Worm (Caenorhabditis elegans): ENCODE data around the gene cdr-1.

The cdr-1 gene

ce11 chrV:15957098-15957497 lies 36.0 kb downstream of the cdr-1 start, which contains the start of gene F36G9.3:
TSS of gene F36G9.3 (plus strand) at chrV:15957398.
- TF ChIP-seq ceh-48 (tag; optimal IDR thresholded peaks at IDR 0.05): no peak
- TF ChIP-seq lin-11 (tag; optimal IDR thresholded peaks at IDR 0.05): no peak
- TF ChIP-seq pros-1 (tag; optimal IDR thresholded peaks at IDR 0.05): no peak
- no peak for TF ChIP-seq eyg-1 (tag; optimal IDR thresholded peaks at IDR 0.05)
- TF ChIP-seq rnt-1 (tag; optimal IDR thresholded peaks at IDR 0.05): no peak
- no peak for TF ChIP-seq unc-86 (tag; optimal IDR thresholded peaks at IDR 0.05)
- TF ChIP-seq T23F11.4 (GFP tag; optimal IDR thresholded peaks at IDR 0.05): no peak
- no peak for TF ChIP-seq F13H6.1 (tag; optimal IDR thresholded peaks at IDR 0.05)
- no peak for TF ChIP-seq fkh-6 (tag; optimal IDR thresholded peaks at IDR 0.05)
- TF ChIP-seq ceh-14 (tag; optimal IDR thresholded peaks at IDR 0.05): no peak
- TF ChIP-seq hlh-30 (tag; optimal IDR thresholded peaks at IDR 0.05; ENCODE audit: insufficient read depth): no peak
- no peak for TF ChIP-seq lim-6 (tag; optimal IDR thresholded peaks at IDR 0.05)
- no peak for TF ChIP-seq ceh-31 (tag; optimal IDR thresholded peaks at IDR 0.05)
- no peak for TF ChIP-seq ama-1 (optimal IDR thresholded peaks at IDR 0.05)
- TF ChIP-seq zip-5 (tag; optimal IDR thresholded peaks at IDR 0.05): no peak
- TF ChIP-seq ahr-1 (tag; optimal IDR thresholded peaks at IDR 0.05): no peak

ce11 chrV:15959456-15959855 lies 38.3 kb downstream of the cdr-1 start:
- TF ChIP-seq hlh-30 (tag; optimal IDR thresholded peaks at IDR 0.05; ENCODE audit: insufficient read depth): no peak
- no peak for TF ChIP-seq madf-2 (tag; optimal IDR thresholded peaks at IDR 0.05)
- TF ChIP-seq ceh-31 (tag; optimal IDR thresholded peaks at IDR 0.05): no peak
- TF ChIP-seq ceh-48 (tag; optimal IDR thresholded peaks at IDR 0.05): no peak
- TF ChIP-seq ama-1 (optimal IDR thresholded peaks at IDR 0.05): no peak
- no peak for TF ChIP-seq sdc-2 (tag; optimal IDR thresholded peaks at IDR 0.05)
- no peak for TF ChIP-seq zip-5 (tag; optimal IDR thresholded peaks at IDR 0.05)
- TF ChIP-seq fax-1 (tag; optimal IDR thresholded peaks at IDR 0.05): no peak
- no peak for TF ChIP-seq elt-2 (tag; optimal IDR thresholded peaks at IDR 0.05)
- TF ChIP-seq rnt-1 (tag; optimal IDR thresholded peaks at IDR 0.05): no peak
- no peak for TF ChIP-seq hlh-8 (tag; optimal IDR thresholded peaks at IDR 0.05)
- no peak for TF ChIP-seq che-1 (tag; optimal IDR thresholded peaks at IDR 0.05)
- no peak for TF ChIP-seq pqm-1 (tag; optimal IDR thresholded peaks at IDR 0.05)
- no peak for TF ChIP-seq ceh-14 (tag; optimal IDR thresholded peaks at IDR 0.05)
- TF ChIP-seq tbx-7 (tag; optimal IDR thresholded peaks at IDR 0.05): no peak
- no peak for TF ChIP-seq dve-1 (tag; optimal IDR thresholded peaks at IDR 0.05)

- TF ChIP-seq ceh-34 (tag; optimal IDR thresholded peaks at IDR 0.05) (no peak), ceh-19 (GFP tag; optimal IDR thresholded peaks at IDR 0.05) (no peak), ztf-16 (tag; optimal IDR thresholded peaks at IDR 0.05) (no peak), sdc-2 (tag; optimal IDR thresholded peaks at IDR 0.05) (no peak), ceh-9 (tag; optimal IDR thresholded peaks at IDR 0.05) (no peak), hlh-30 (tag; optimal IDR thresholded peaks at IDR 0.05; ENCODE audit: insufficient read depth) (no peak), zip-5 (tag; optimal IDR thresholded peaks at IDR 0.05) (no peak), elt-4 (tag; optimal IDR thresholded peaks at IDR 0.05) (no peak), unc-3 (GFP tag; conservative IDR thresholded peaks at IDR 0.05) (no peak), unc-3 (tag; optimal IDR thresholded peaks at IDR 0.05) (no peak)
Measured at ce11 chrV:15965114-15965513, 44.0 kb downstream of the cdr-1 start, which contains the start of gene sri-2. TSS of gene sri-2 (minus strand) at chrV:15965214.

ce11 chrV:15967542-15967941 lies 46.4 kb downstream of the cdr-1 start, which contains the start of gene sri-1:
TSS of gene sri-1 (minus strand) at chrV:15967642.
- TF ChIP-seq unc-3 (GFP tag; conservative IDR thresholded peaks at IDR 0.05): no peak
- no peak for TF ChIP-seq unc-3 (tag; optimal IDR thresholded peaks at IDR 0.05)
- no peak for TF ChIP-seq F13H6.1 (tag; optimal IDR thresholded peaks at IDR 0.05)
- no peak for TF ChIP-seq ceh-14 (tag; optimal IDR thresholded peaks at IDR 0.05)
- TF ChIP-seq fkh-10 (GFP tag; optimal IDR thresholded peaks at IDR 0.05): no peak
- TF ChIP-seq ceh-18 (tag; optimal IDR thresholded peaks at IDR 0.05): no peak
- no peak for TF ChIP-seq ceh-45 (GFP tag; IDR thresholded peaks at IDR 0.05)
- TF ChIP-seq unc-55 (GFP tag; optimal IDR thresholded peaks at IDR 0.05): no peak
- no peak for TF ChIP-seq lin-11 (tag; optimal IDR thresholded peaks at IDR 0.05)
- no peak for TF ChIP-seq nhr-11 (tag; optimal IDR thresholded peaks at IDR 0.05)
- TF ChIP-seq sdc-2 (tag; optimal IDR thresholded peaks at IDR 0.05): no peak
- no peak for TF ChIP-seq ceh-22 (tag; optimal IDR thresholded peaks at IDR 0.05)
- no peak for TF ChIP-seq sox-2 (GFP tag; IDR thresholded peaks at IDR 0.05)
- TF ChIP-seq sox-4 (tag; optimal IDR thresholded peaks at IDR 0.05): no peak
- TF ChIP-seq gmeb-2 (tag; optimal IDR thresholded peaks at IDR 0.05): no peak

All from whole organism, late embryonic.